Worm (Caenorhabditis elegans): ENCODE measurements around the gene T23F11.11.

DNA sequence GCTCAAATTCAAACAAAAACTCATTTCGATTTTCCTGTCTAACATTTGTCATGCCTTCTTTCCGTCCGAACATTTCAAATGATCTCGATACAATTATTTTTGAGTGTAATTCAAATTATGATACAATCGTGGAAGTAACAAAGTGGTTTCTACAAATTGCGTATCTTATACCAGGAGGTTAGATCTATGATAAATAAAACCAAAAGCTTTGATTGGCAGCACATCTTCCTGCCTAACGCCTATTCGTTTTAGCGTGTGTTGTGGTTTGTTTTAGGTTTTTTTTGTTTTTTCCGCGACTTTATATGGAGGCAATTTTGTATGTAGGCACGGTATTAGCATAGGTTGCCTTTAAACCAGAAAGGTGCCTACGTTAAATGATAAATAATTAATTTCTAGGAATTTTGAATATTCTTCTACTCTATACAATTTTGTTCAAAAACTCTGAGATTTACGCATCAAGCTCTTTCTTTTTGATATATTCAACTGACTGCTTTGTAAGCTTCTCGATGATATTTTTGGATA is 8.6 kb upstream of the T23F11.11 start, which contains the start of gene srg-11:
- TF ChIP-seq him-1 (tag; optimal IDR thresholded peaks at IDR 0.05) (no peak), W03F9.2 (tag; optimal IDR thresholded peaks at IDR 0.05) (no peak), dao-5 (tag; optimal IDR thresholded peaks at IDR 0.05) (no peak)

Data from whole organism, L4/young adult.